Fruit fly (Drosophila melanogaster): ENCODE results near the gene Nepl4.

The Nepl4 gene

dm6 chr2L:6354231-6354630, 13.5 kb upstream of the Nepl4 start, which contains the start of gene ppk7:
Gene ppk7, minus strand, starts transcription at chr2L:6354331.
- no peak for TF ChIP-seq CG17801 (GFP tag; optimal IDR thresholded peaks at IDR 0.05; ENCODE audit: partially characterized antibody)

- TF ChIP-seq CG17801 (GFP tag; optimal IDR thresholded peaks at IDR 0.05; ENCODE audit: partially characterized antibody): no peak
Measured at dm6 chr2L:6354656-6355055, 13.0 kb upstream of the Nepl4 start, which contains the start of gene ppk14. Gene ppk14, plus strand, starts transcription at chr2L:6354956.

dm6 chr2L:6356134-6356533, 11.5 kb upstream of the Nepl4 start:
- TF ChIP-seq CG17801 (GFP tag; optimal IDR thresholded peaks at IDR 0.05; ENCODE audit: partially characterized antibody): no peak

- no peak for TF ChIP-seq CG17801 (GFP tag; optimal IDR thresholded peaks at IDR 0.05; ENCODE audit: partially characterized antibody)
Measured at dm6 chr2L:6356686-6357362, 10.9 kb upstream of the Nepl4 start.

dm6 chr2L:6358218-6358617, 9.5 kb upstream of the Nepl4 start, which contains the start of gene CG9500:
Gene CG9500, minus strand, starts transcription at chr2L:6358318.
- no peak for TF ChIP-seq CG17801 (GFP tag; optimal IDR thresholded peaks at IDR 0.05; ENCODE audit: partially characterized antibody)

dm6 chr2L:6360059-6360458, 7.6 kb upstream of the Nepl4 start:
- TF ChIP-seq CG17801 (GFP tag; optimal IDR thresholded peaks at IDR 0.05; ENCODE audit: partially characterized antibody): no peak

dm6 chr2L:6366924-6367323, 758 bp upstream of the Nepl4 start:
- TF ChIP-seq CG17801 (GFP tag; optimal IDR thresholded peaks at IDR 0.05; ENCODE audit: partially characterized antibody): no peak

dm6 chr2L:6369286-6369685, 1.6 kb downstream of the Nepl4 start:
- TF ChIP-seq CG17801 (GFP tag; optimal IDR thresholded peaks at IDR 0.05; ENCODE audit: partially characterized antibody): no peak

dm6 chr2L:6371025-6371641, 3.5 kb downstream of the Nepl4 start:
- TF ChIP-seq CG17801 (GFP tag; optimal IDR thresholded peaks at IDR 0.05; ENCODE audit: partially characterized antibody): no peak

- TF ChIP-seq CG17801 (GFP tag; optimal IDR thresholded peaks at IDR 0.05; ENCODE audit: partially characterized antibody): no peak
Measured at dm6 chr2L:6372088-6372487, 4.4 kb downstream of the Nepl4 start, which contains the start of gene slam. Gene slam, plus strand, starts transcription at chr2L:6372388.

dm6 chr2L:6373141-6373540, 5.5 kb downstream of the Nepl4 start:
- no peak for TF ChIP-seq CG17801 (GFP tag; optimal IDR thresholded peaks at IDR 0.05; ENCODE audit: partially characterized antibody)

- no peak for TF ChIP-seq CG17801 (GFP tag; optimal IDR thresholded peaks at IDR 0.05; ENCODE audit: partially characterized antibody)
Measured at dm6 chr2L:6379197-6379596, 11.5 kb downstream of the Nepl4 start.

- TF ChIP-seq CG17801 (GFP tag; optimal IDR thresholded peaks at IDR 0.05; ENCODE audit: partially characterized antibody): no peak
Measured at dm6 chr2L:6380966-6381365, 13.3 kb downstream of the Nepl4 start, which contains the start of gene Nepl5. Gene Nepl5, plus strand, starts transcription at chr2L:6381266.

dm6 chr2L:6385409-6385808, 17.7 kb downstream of the Nepl4 start, which contains the start of gene Nepl6:
Gene Nepl6, minus strand, starts transcription at chr2L:6385512.
- no peak for TF ChIP-seq CG17801 (GFP tag; optimal IDR thresholded peaks at IDR 0.05; ENCODE audit: partially characterized antibody)

dm6 chr2L:6387068-6387467, 19.4 kb downstream of the Nepl4 start:
- TF ChIP-seq CG17801 (GFP tag; optimal IDR thresholded peaks at IDR 0.05; ENCODE audit: partially characterized antibody): no peak

- no peak for TF ChIP-seq CG17801 (GFP tag; optimal IDR thresholded peaks at IDR 0.05; ENCODE audit: partially characterized antibody)
Measured at dm6 chr2L:6391469-6391868, 23.8 kb downstream of the Nepl4 start.

Data from ovary, adult (tissue).